Worm (Caenorhabditis elegans) whole organism, mixed stage, embryonic: Measurements from ENCODE around the gene cgef-1.

Source experiments
- blmp-1 ChIP-seq: fragments of 150-350 bp; optimal IDR thresholded peaks from 2 replicates; lab custom pipeline; 2014; ENCODE audit warnings: missing biosample characterization, missing genetic modification characterization
- drap-1 ChIP-seq: fragments of 200-800 bp; sonication (Bioruptor generic); optimal IDR thresholded peaks from 3 replicates; lab custom pipeline; 2018; ENCODE audit warnings: mild to moderate bottlenecking, missing genetic modification characterization, missing compliant biosample characterization
- tbx-8 ChIP-seq: fragments of 200-800 bp; sonication (Bioruptor generic); optimal IDR thresholded peaks from 2 replicates; lab custom pipeline; 2018; ENCODE audit warnings: mild to moderate bottlenecking, missing genetic modification characterization, moderate library complexity, missing compliant biosample characterization
- unc-62 ChIP-seq: fragments of 150-350 bp; optimal IDR thresholded peaks from 2 replicates; lab custom pipeline; 2014; ENCODE audit warnings: missing biosample characterization, missing genetic modification reagents, missing genetic modification characterization
- zip-8 ChIP-seq: fragments of 150-350 bp; optimal IDR thresholded peaks from 2 replicates; lab custom pipeline; 2014; ENCODE audit warnings: missing biosample characterization, missing genetic modification characterization

ce11 chrX:2748908-2749307 is 22.9 kb upstream of the cgef-1 start:
- no peak for TF ChIP-seq unc-62 (GFP tag; lab: Kevin White, UChicago)
- TF ChIP-seq zip-8 = no peak
- no peak for TF ChIP-seq blmp-1 (tag; lab: Kevin White, UChicago)
- TF ChIP-seq tbx-8 (GFP tag; lab: Kevin White, UChicago) = no peak
- no peak for TF ChIP-seq drap-1 (GFP tag; lab: Kevin White, UChicago)
